Fruit fly (Drosophila melanogaster): ENCODE data around the gene Rpn3.

Rpn3 gene

DNA sequence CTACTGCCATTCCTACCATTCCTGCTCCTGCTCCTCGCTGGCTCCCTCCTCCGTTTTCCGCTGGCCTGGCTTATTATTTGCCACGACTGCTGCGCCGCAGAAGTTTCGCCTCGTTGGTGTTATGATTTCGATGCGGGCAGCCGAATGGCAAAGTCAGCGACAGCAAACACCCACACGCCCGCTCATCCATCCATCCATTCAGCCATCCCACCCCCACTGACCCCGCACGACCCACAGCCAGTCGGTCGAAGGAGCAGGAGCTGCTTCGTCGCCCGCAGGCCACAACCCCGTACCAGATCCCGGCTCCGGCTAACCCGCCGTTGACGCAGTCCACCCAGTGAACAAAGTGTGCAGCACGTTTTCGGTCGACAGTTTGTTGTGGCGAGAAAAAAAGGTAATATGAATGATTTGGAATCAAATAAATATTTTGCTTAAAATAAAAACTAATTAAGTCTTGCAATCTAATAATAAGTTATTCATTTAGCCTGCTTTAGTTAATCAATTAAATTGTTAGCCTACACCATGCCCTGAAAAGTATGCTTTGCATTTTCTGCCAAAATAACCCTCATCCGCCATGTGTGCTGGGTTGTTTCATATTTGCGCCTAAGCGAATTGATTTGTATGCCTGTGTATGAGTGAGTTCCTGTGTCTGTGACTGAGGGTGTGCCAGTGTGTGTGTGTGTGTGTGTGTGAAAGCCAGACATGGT, 24.9 kb upstream of the Rpn3 start (continued):
- TF ChIP-seq knrl (GFP tag; IDR thresholded peaks at IDR 0.05; ENCODE audit: partially characterized antibody), result no peak
- no peak for TF ChIP-seq CG4730 (GFP tag; IDR thresholded peaks at IDR 0.05)
- TF ChIP-seq CG31388 (GFP tag; optimal IDR thresholded peaks at IDR 0.05), result no peak
- no peak for TF ChIP-seq wor (GFP tag; IDR thresholded peaks at IDR 0.05)
- peak; percentile 28 for TF ChIP-seq Jarid2 (GFP tag; optimal IDR thresholded peaks at IDR 0.05)
- TF ChIP-seq CG1832 (GFP tag; optimal IDR thresholded peaks at IDR 0.05), result no peak
- TF ChIP-seq CG11723 (GFP tag; optimal IDR thresholded peaks at IDR 0.05), result peak; percentile 41
- TF ChIP-seq CG43689 (GFP tag; IDR thresholded peaks at IDR 0.05), result no peak
- peak; percentile 72 for TF ChIP-seq CG7839 (tag; optimal IDR thresholded peaks at IDR 0.05)
- TF ChIP-seq org-1 (GFP tag; optimal IDR thresholded peaks at IDR 0.05), result peak; percentile 65
- TF ChIP-seq gsb-n (tag; optimal IDR thresholded peaks at IDR 0.05), result no peak
- peak; percentile 75 for TF ChIP-seq CG3281 (GFP tag; optimal IDR thresholded peaks at IDR 0.05)
- TF ChIP-seq Hand (GFP tag; optimal IDR thresholded peaks at IDR 0.05), result peak; percentile 85
- TF ChIP-seq ERR (GFP tag; optimal IDR thresholded peaks at IDR 0.05), result no peak
- peak; percentile 41 for TF ChIP-seq D19A (tag; optimal IDR thresholded peaks at IDR 0.05)
- TF ChIP-seq CG6175 (GFP tag; IDR thresholded peaks at IDR 0.05), result no peak
- peak; percentile 14 for TF ChIP-seq nerfin-1 (tag; optimal IDR thresholded peaks at IDR 0.05)
- no peak for TF ChIP-seq CG12942 (GFP tag; optimal IDR thresholded peaks at IDR 0.05)
- no peak for TF ChIP-seq chn (GFP tag; optimal IDR thresholded peaks at IDR 0.05)
- TF ChIP-seq CG15601 (tag; optimal IDR thresholded peaks at IDR 0.05), result peak; percentile 15
- TF ChIP-seq tio (GFP tag; optimal IDR thresholded peaks at IDR 0.05), result no peak
- no peak for TF ChIP-seq CG14710 (tag; optimal IDR thresholded peaks at IDR 0.05)
- TF ChIP-seq vvl (GFP tag; IDR thresholded peaks at IDR 0.05), result no peak
- TF ChIP-seq CG3726 (GFP tag; IDR thresholded peaks at IDR 0.05), result no peak
- no peak for TF ChIP-seq CG4617 (GFP tag; optimal IDR thresholded peaks at IDR 0.05; ENCODE audit: borderline replicate concordance)
- no peak for TF ChIP-seq Rx (GFP tag; IDR thresholded peaks at IDR 0.05)
- TF ChIP-seq CG3847 (GFP tag; IDR thresholded peaks at IDR 0.05), result peak; percentile 27
- no peak for TF ChIP-seq B-H1 (GFP tag; IDR thresholded peaks at IDR 0.05)
- no peak for TF ChIP-seq ap (GFP tag; IDR thresholded peaks at IDR 0.05)
- TF ChIP-seq CG13894 (tag; optimal IDR thresholded peaks at IDR 0.05), result peak; percentile 58
- peak; percentile 73 for TF ChIP-seq CG2120 (GFP tag; optimal IDR thresholded peaks at IDR 0.05)
- TF ChIP-seq gfzf (GFP tag; optimal IDR thresholded peaks at IDR 0.05), result no peak
- no peak for TF ChIP-seq sc (optimal IDR thresholded peaks at IDR 0.05)
- TF ChIP-seq sc (GFP tag; optimal IDR thresholded peaks at IDR 0.05), result no peak
- TF ChIP-seq Gug (GFP tag; IDR thresholded peaks at IDR 0.05), result peak; percentile 9; the same call in 1 of the 4 replicates
- TF ChIP-seq CG14667 (GFP tag; IDR thresholded peaks at IDR 0.05), result no peak
- no peak for TF ChIP-seq Lhr (GFP tag; optimal IDR thresholded peaks at IDR 0.05)
- no peak for TF ChIP-seq h (optimal IDR thresholded peaks at IDR 0.05)
- peak; percentile 75 for TF ChIP-seq grau (tag; optimal IDR thresholded peaks at IDR 0.05)
- TF ChIP-seq cato (GFP tag; optimal IDR thresholded peaks at IDR 0.05; ENCODE audit: borderline replicate concordance), result no peak
- no peak for TF ChIP-seq Ets97D (GFP tag; optimal IDR thresholded peaks at IDR 0.05)
- TF ChIP-seq Spps (tag; optimal IDR thresholded peaks at IDR 0.05), result no peak
- peak; percentile 70 for TF ChIP-seq CoRest (tag; optimal IDR thresholded peaks at IDR 0.05)
- peak; percentile 27 for TF ChIP-seq fd96Cb (tag; optimal IDR thresholded peaks at IDR 0.05)
- no peak for TF ChIP-seq CG7271 (tag; optimal IDR thresholded peaks at IDR 0.05)
- TF ChIP-seq HLH3B (GFP tag; IDR thresholded peaks at IDR 0.05), result peak; percentile 48; the same call in 1 of the 2 replicates
- TF ChIP-seq CG7745 (tag; optimal IDR thresholded peaks at IDR 0.05), result no peak
- peak; percentile 25 for TF ChIP-seq ewg (GFP tag; optimal IDR thresholded peaks at IDR 0.05)
- TF ChIP-seq dmrt99B (tag; optimal IDR thresholded peaks at IDR 0.05), result peak; percentile 81
- TF ChIP-seq CG11398 (GFP tag; optimal IDR thresholded peaks at IDR 0.05), result no peak
